Worm (Caenorhabditis elegans): ENCODE measurements around the gene lgc-25.

The lgc-25 gene

ce11 chrX:14147400-14147799, 14.1 kb downstream of the lgc-25 start, which contains the start of gene akt-2:
Gene akt-2, plus strand, starts transcription at chrX:14147700.
- TF ChIP-seq ama-1 (optimal IDR thresholded peaks at IDR 0.05) = no peak
- no peak for TF ChIP-seq R02D3.7 (tag; optimal IDR thresholded peaks at IDR 0.05)
- no peak for TF ChIP-seq aly-2 (tag; optimal IDR thresholded peaks at IDR 0.05)
- TF ChIP-seq ztf-11 (tag; optimal IDR thresholded peaks at IDR 0.05) = no peak
- TF ChIP-seq nhr-25 (tag; optimal IDR thresholded peaks at IDR 0.05) = no peak
- TF ChIP-seq tbx-2 (tag; optimal IDR thresholded peaks at IDR 0.05) = no peak

- TF ChIP-seq elt-3 (tag; optimal IDR thresholded peaks at IDR 0.05) (no peak), ceh-16 (tag; optimal IDR thresholded peaks at IDR 0.05) (no peak), ceh-9 (tag; optimal IDR thresholded peaks at IDR 0.05) (no peak), nhr-25 (tag; optimal IDR thresholded peaks at IDR 0.05) (peak; percentile 93), nhr-12 (tag; optimal IDR thresholded peaks at IDR 0.05) (no peak), nhr-67 (tag; optimal IDR thresholded peaks at IDR 0.05) (no peak), unc-39 (tag; optimal IDR thresholded peaks at IDR 0.05) (no peak), ztf-4 (tag; optimal IDR thresholded peaks at IDR 0.05) (no peak), egl-27 (tag; optimal IDR thresholded peaks at IDR 0.05) (no peak), lin-39 (tag; optimal IDR thresholded peaks at IDR 0.05) (peak; percentile 88), snpc-4 (tag; optimal IDR thresholded peaks at IDR 0.05) (peak; percentile 51), unc-62 (GFP tag; optimal IDR thresholded peaks at IDR 0.05) (peak; percentile 56), ceh-82 (tag; optimal IDR thresholded peaks at IDR 0.05) (no peak), skn-1 (tag; optimal IDR thresholded peaks at IDR 0.05) (peak; percentile 81), pha-4 (tag; optimal IDR thresholded peaks at IDR 0.05) (peak; percentile 97), aly-2 (tag; optimal IDR thresholded peaks at IDR 0.05) (no peak), jun-1 (tag; optimal IDR thresholded peaks at IDR 0.05) (peak; percentile 80), lsy-12 (tag; optimal IDR thresholded peaks at IDR 0.05) (no peak), nhr-237 (tag; optimal IDR thresholded peaks at IDR 0.05) (no peak), ama-1 (optimal IDR thresholded peaks at IDR 0.05) (peak; percentile 4), zag-1 (tag; optimal IDR thresholded peaks at IDR 0.05) (no peak), R02D3.7 (tag; optimal IDR thresholded peaks at IDR 0.05) (no peak), nhr-23 (tag; optimal IDR thresholded peaks at IDR 0.05) (peak; percentile 86), daf-12 (tag; optimal IDR thresholded peaks at IDR 0.05) (no peak), elt-2 (tag; optimal IDR thresholded peaks at IDR 0.05) (peak; percentile 52), fkh-2 (tag; optimal IDR thresholded peaks at IDR 0.05) (no peak), tbx-2 (tag; optimal IDR thresholded peaks at IDR 0.05) (peak; percentile 47), egl-5 (tag; optimal IDR thresholded peaks at IDR 0.05) (no peak), hmg-11 (tag; optimal IDR thresholded peaks at IDR 0.05) (peak; percentile 78), pqm-1 (tag; optimal IDR thresholded peaks at IDR 0.05) (peak; percentile 53), ceh-28 (tag; optimal IDR thresholded peaks at IDR 0.05) (peak; percentile 81), nfya-1 (tag; optimal IDR thresholded peaks at IDR 0.05; ENCODE audit: insufficient read depth) (peak; percentile 88), eor-1 (tag; optimal IDR thresholded peaks at IDR 0.05) (peak in 1 of 2 experiments; percentile 47), elt-1 (tag; optimal IDR thresholded peaks at IDR 0.05) (peak; percentile 27), mdl-1 (tag; optimal IDR thresholded peaks at IDR 0.05) (no peak), ztf-11 (tag; optimal IDR thresholded peaks at IDR 0.05) (no peak), fos-1 (tag; optimal IDR thresholded peaks at IDR 0.05) (no peak), nhr-76 (tag; optimal IDR thresholded peaks at IDR 0.05) (no peak), lin-15B (tag; optimal IDR thresholded peaks at IDR 0.05) (peak; percentile 22), nhr-28 (tag; optimal IDR thresholded peaks at IDR 0.05) (no peak), nhr-77 (tag; optimal IDR thresholded peaks at IDR 0.05) (no peak), sea-2 (GFP tag; optimal IDR thresholded peaks at IDR 0.05) (peak; percentile 23), mml-1 (tag; optimal IDR thresholded peaks at IDR 0.05) (no peak), nhr-11 (tag; optimal IDR thresholded peaks at IDR 0.05) (peak; percentile 43), nhr-43 (tag; optimal IDR thresholded peaks at IDR 0.05; ENCODE audit: poor library complexity, severe bottlenecking) (peak; percentile 56), ZK546.5 (tag; optimal IDR thresholded peaks at IDR 0.05) (no peak)
These were observed 14.8 kb downstream of the lgc-25 start for ce11 chrX:14146740-14147140.

All from whole organism, L3 larva.